Worm (Caenorhabditis elegans) whole organism, L1 larva: Measurements from ENCODE around the gene txdc-12.2.

ENCODE experiments used
- hlh-4 ChIP-seq: sonication (generic microtip); optimal IDR thresholded peaks from 2 replicates; lab custom pipeline; 2016; ENCODE audit warnings: mild to moderate bottlenecking, missing genetic modification characterization, missing compliant biosample characterization
- isw-1 ChIP-seq: fragments of 200-800 bp; sonication (Bioruptor generic); IDR thresholded peaks from 2 replicates; pipeline ENCODE4 v1.3.6; 2022; ENCODE audit warnings: missing genetic modification characterization, missing compliant biosample characterization
- lin-15B ChIP-seq: fragments of 150-350 bp; sonication (generic microtip); optimal IDR thresholded peaks from 3 replicates; lab custom pipeline; 2014; ENCODE audit warnings: missing biosample characterization, missing genetic modification characterization
- mdl-1 ChIP-seq, 2 experiments: fragments of 150-350 bp; optimal IDR thresholded peaks; 2 replicates each; lab custom pipeline; 2014 to 2017; ENCODE audit warnings: missing biosample characterization in 2 of 2, missing genetic modification characterization in 2 of 2, inconsistent platforms in 1 of 2
- mef-2 ChIP-seq: fragments of 150-350 bp; optimal IDR thresholded peaks from 2 replicates; lab custom pipeline; 2014; ENCODE audit warnings: missing biosample characterization, missing genetic modification characterization
- nhr-11 ChIP-seq: fragments of 150-350 bp; optimal IDR thresholded peaks from 2 replicates; lab custom pipeline; 2014; ENCODE audit warnings: missing biosample characterization, missing genetic modification characterization
- nhr-12 ChIP-seq: sonication (generic microtip); optimal IDR thresholded peaks from 2 replicates; lab custom pipeline; 2017; ENCODE audit warnings: missing biosample characterization, missing genetic modification characterization
- nhr-77 ChIP-seq: fragments of 150-350 bp; optimal IDR thresholded peaks from 2 replicates; lab custom pipeline; 2014; ENCODE audit warnings: missing biosample characterization, missing genetic modification characterization
- nhr-90 ChIP-seq: sonication (generic microtip); optimal IDR thresholded peaks from 2 replicates; lab custom pipeline; 2016; ENCODE audit warnings: mild to moderate bottlenecking, missing genetic modification characterization, missing compliant biosample characterization; ENCODE audit not compliant: poor library complexity
- tbx-2 ChIP-seq: sonication (generic microtip); optimal IDR thresholded peaks from 2 replicates; lab custom pipeline; 2016; ENCODE audit warnings: missing genetic modification characterization, missing compliant biosample characterization
- unc-62 ChIP-seq: fragments of 150-350 bp; optimal IDR thresholded peaks from 2 replicates; lab custom pipeline; 2014; ENCODE audit warnings: missing biosample characterization, missing genetic modification reagents, missing genetic modification characterization

DNA sequence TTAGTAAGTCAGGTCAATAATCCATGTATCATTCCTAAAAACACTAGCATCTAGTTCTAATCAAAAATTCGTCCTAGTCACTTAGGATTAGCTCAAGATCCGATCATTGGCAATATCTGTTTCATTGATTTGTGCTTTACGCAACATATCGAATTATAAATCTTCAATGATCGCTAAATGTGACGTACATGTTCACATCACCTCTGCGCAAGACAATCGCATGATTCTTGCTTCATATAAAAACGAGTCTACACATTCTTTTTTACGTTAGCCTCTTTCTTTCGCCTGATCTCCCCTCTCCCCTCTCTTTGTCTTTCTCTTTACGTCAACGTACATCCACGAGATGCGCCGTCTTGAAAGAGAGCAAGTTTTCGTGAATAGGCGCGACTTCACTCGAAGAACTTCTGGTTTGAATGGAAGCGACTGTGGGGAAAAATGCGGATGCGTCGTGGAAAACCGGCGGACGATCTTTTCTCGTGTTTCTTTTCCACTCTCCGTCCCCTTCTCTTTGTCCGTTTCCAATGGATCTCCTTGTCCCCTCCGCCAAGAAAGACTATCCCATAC lies 42.1 kb downstream of the txdc-12.2 start:
- TF ChIP-seq nhr-11 (tag; lab: Kevin White, UChicago) (no peak), tbx-2 (no peak), unc-62 (GFP tag; lab: Kevin White, UChicago) (no peak), mef-2 (no peak), nhr-12 (tag; lab: Kevin White, UChicago) (no peak), mdl-1 (tag; optimal IDR thresholded peaks at IDR 0.05; lab: Kevin White, UChicago) (no peak), nhr-90 (tag; lab: Kevin White, UChicago) (no peak), hlh-4 (tag; lab: Kevin White, UChicago) (no peak), nhr-77 (tag; lab: Kevin White, UChicago) (no peak), lin-15B (tag; lab: Kevin White, UChicago) (no peak), isw-1 (GFP tag; lab: Robert Waterston, UW) (no peak)
